Fruit fly (Drosophila melanogaster) whole organism, embryonic: ENCODE results near the gene CG32832.

Experiments
- Blimp-1 ChIP-seq: fragments of 200-800 bp; sonication (Bioruptor generic); optimal IDR thresholded peaks from 3 replicates; lab custom pipeline; 2018; ENCODE audit warnings: missing biosample characterization, missing genetic modification characterization, mild to moderate bottlenecking, moderate library complexity, missing genetic modification reagents
- CG11085 ChIP-seq: fragments of 200-800 bp; sonication (Bioruptor generic); IDR thresholded peaks from 2 replicates; pipeline ENCODE4 v1.3.6; 2022; ENCODE audit warnings: missing biosample characterization, missing genetic modification characterization
- CG12659 ChIP-seq: fragments of 200-800 bp; sonication (Bioruptor generic); optimal IDR thresholded peaks from 3 replicates; lab custom pipeline; 2017; ENCODE audit warnings: mild to moderate bottlenecking, missing biosample characterization, missing genetic modification reagents, missing genetic modification characterization
- CG14441 ChIP-seq: fragments of 200-800 bp; sonication (Bioruptor generic); IDR thresholded peaks from 2 replicates; pipeline ENCODE4 v1.3.6; 2022; ENCODE audit warnings: missing biosample characterization, missing genetic modification characterization
- CG1603 ChIP-seq: fragments of 200-800 bp; sonication (Bioruptor generic); optimal IDR thresholded peaks from 2 replicates; lab custom pipeline; 2019; ENCODE audit warnings: missing biosample characterization, mild to moderate bottlenecking, missing genetic modification characterization, moderate library complexity
- CG18599 ChIP-seq: fragments of 200-800 bp; sonication (Bioruptor generic); optimal IDR thresholded peaks from 3 replicates; lab custom pipeline; 2017; ENCODE audit warnings: missing biosample characterization, missing genetic modification characterization, mild to moderate bottlenecking, moderate library complexity, missing genetic modification reagents
- CG2116 ChIP-seq: fragments of 200-800 bp; sonication (Bioruptor generic); optimal IDR thresholded peaks from 3 replicates; lab custom pipeline; 2018; ENCODE audit warnings: missing biosample characterization, mild to moderate bottlenecking, missing genetic modification characterization
- CG30403 ChIP-seq: fragments of 200-800 bp; sonication (Bioruptor generic); optimal IDR thresholded peaks from 3 replicates; lab custom pipeline; 2016; ENCODE audit warnings: missing biosample characterization, missing genetic modification characterization
- CG32532 ChIP-seq: fragments of 200-800 bp; sonication (Bioruptor generic); IDR thresholded peaks from 2 replicates; pipeline ENCODE4 v1.3.6; 2022; ENCODE audit warnings: missing biosample characterization, missing genetic modification characterization
- CG33557 ChIP-seq: fragments of 200-800 bp; sonication (Bioruptor generic); optimal IDR thresholded peaks from 2 replicates; lab custom pipeline; 2019; ENCODE audit warnings: missing biosample characterization, mild to moderate bottlenecking, missing genetic modification characterization, moderate library complexity
- CG4617 ChIP-seq: fragments of 200-800 bp; sonication (Bioruptor generic); optimal IDR thresholded peaks from 3 replicates; lab custom pipeline; 2016; ENCODE audit warnings: missing biosample characterization, missing genetic modification characterization, borderline replicate concordance
- CG4820 ChIP-seq: fragments of 200-800 bp; sonication (Bioruptor generic); optimal IDR thresholded peaks from 3 replicates; lab custom pipeline; 2016; ENCODE audit warnings: missing biosample characterization, missing genetic modification characterization
- CG6654 ChIP-seq: fragments of 200-800 bp; sonication (Bioruptor generic); optimal IDR thresholded peaks from 2 replicates; lab custom pipeline; 2017; ENCODE audit warnings: missing biosample characterization, mild to moderate bottlenecking, missing genetic modification characterization
- CG7786 ChIP-seq: fragments of 200-800 bp; sonication (Bioruptor generic); optimal IDR thresholded peaks from 2 replicates; lab custom pipeline; 2016; ENCODE audit warnings: missing biosample characterization, missing genetic modification characterization
- CG9797 ChIP-seq: fragments of 200-800 bp; sonication (Bioruptor generic); optimal IDR thresholded peaks from 3 replicates; lab custom pipeline; 2018; ENCODE audit warnings: missing biosample characterization, mild to moderate bottlenecking, missing genetic modification characterization
- Chrac-16 ChIP-seq: fragments of 200-800 bp; sonication (Bioruptor generic); optimal IDR thresholded peaks from 3 replicates; lab custom pipeline; 2016; ENCODE audit warnings: missing biosample characterization, missing genetic modification characterization
- Dp ChIP-seq: fragments of 200-800 bp; sonication (Bioruptor generic); optimal IDR thresholded peaks from 2 replicates; lab custom pipeline; 2018; ENCODE audit warnings: missing biosample characterization, mild to moderate bottlenecking, missing genetic modification characterization, moderate library complexity
- E2f2 ChIP-seq: fragments of 200-800 bp; sonication (Bioruptor generic); IDR thresholded peaks from 2 replicates; pipeline ENCODE4 v1.3.6; 2022; ENCODE audit warnings: missing biosample characterization, missing genetic modification characterization
- Gsc ChIP-seq: fragments of 200-800 bp; sonication (Bioruptor generic); IDR thresholded peaks from 2 replicates; pipeline ENCODE4 v1.3.6; 2022; ENCODE audit warnings: missing biosample characterization, missing genetic modification characterization
- Lhr ChIP-seq: fragments of 200-800 bp; sonication (Bioruptor generic); optimal IDR thresholded peaks from 3 replicates; lab custom pipeline; 2017; ENCODE audit warnings: mild to moderate bottlenecking, missing biosample characterization, missing genetic modification reagents, missing genetic modification characterization
- MESR4 ChIP-seq: fragments of 200-800 bp; sonication (Bioruptor generic); optimal IDR thresholded peaks from 2 replicates; lab custom pipeline; 2018; ENCODE audit warnings: missing biosample characterization, mild to moderate bottlenecking, missing genetic modification characterization, moderate library complexity
- Med ChIP-seq: fragments of 200-800 bp; sonication (Bioruptor generic); peaks from one replicate; lab custom pipeline; 2016; ENCODE audit warnings: missing biosample characterization, missing genetic modification characterization, mild to moderate bottlenecking, inconsistent platforms, moderate library complexity
- Mrtf ChIP-seq: fragments of 200-800 bp; sonication (Bioruptor generic); IDR thresholded peaks from 3 replicates; pipeline ENCODE4 v1.3.6; 2022; ENCODE audit warnings: missing biosample characterization, missing genetic modification characterization
- Myb ChIP-seq: fragments of 200-800 bp; sonication (Bioruptor generic); optimal IDR thresholded peaks from 2 replicates; lab custom pipeline; 2016; ENCODE audit warnings: missing biosample characterization, missing genetic modification characterization
- Spps ChIP-seq: fragments of 200-800 bp; sonication (Bioruptor generic); optimal IDR thresholded peaks from 2 replicates; lab custom pipeline; 2018; ENCODE audit warnings: missing biosample characterization, mild to moderate bottlenecking, missing genetic modification characterization
- disco-r ChIP-seq: fragments of 200-800 bp; sonication (Bioruptor generic); optimal IDR thresholded peaks from 2 replicates; lab custom pipeline; 2016; ENCODE audit warnings: missing biosample characterization, missing genetic modification characterization
- dm ChIP-seq: fragments of 200-800 bp; sonication (Bioruptor generic); optimal IDR thresholded peaks from 3 replicates; lab custom pipeline; 2016; ENCODE audit warnings: missing biosample characterization, missing genetic modification characterization
- gfzf ChIP-seq: fragments of 200-800 bp; sonication (Bioruptor generic); optimal IDR thresholded peaks from 2 replicates; lab custom pipeline; 2016; ENCODE audit warnings: missing biosample characterization, mild to moderate bottlenecking, missing genetic modification characterization, moderate library complexity
- gsb-n ChIP-seq: fragments of 200-800 bp; sonication (Bioruptor generic); optimal IDR thresholded peaks from 3 replicates; lab custom pipeline; 2018; ENCODE audit warnings: missing biosample characterization, mild to moderate bottlenecking, missing genetic modification characterization
- mld ChIP-seq: fragments of 200-800 bp; sonication (Bioruptor generic); IDR thresholded peaks from 3 replicates; pipeline ENCODE4 v1.3.6; 2022; ENCODE audit warnings: missing biosample characterization, missing genetic modification characterization; ENCODE audit not compliant: partially characterized antibody
- nom ChIP-seq: fragments of 200-800 bp; sonication (Bioruptor generic); optimal IDR thresholded peaks from 2 replicates; lab custom pipeline; 2017; ENCODE audit warnings: missing biosample characterization, missing genetic modification characterization, mild to moderate bottlenecking, moderate library complexity, missing genetic modification reagents
- org-1 ChIP-seq: fragments of 200-800 bp; sonication (Bioruptor generic); optimal IDR thresholded peaks from 2 replicates; lab custom pipeline; 2017; ENCODE audit warnings: missing biosample characterization, missing genetic modification characterization
- pb ChIP-seq: fragments of 200-800 bp; sonication (Bioruptor generic); optimal IDR thresholded peaks from 3 replicates; lab custom pipeline; 2016; ENCODE audit warnings: missing biosample characterization, missing genetic modification characterization
- pho ChIP-seq: fragments of 200-800 bp; sonication (Bioruptor generic); optimal IDR thresholded peaks from 2 replicates; lab custom pipeline; 2016; ENCODE audit warnings: missing biosample characterization, missing genetic modification characterization
- pzg ChIP-seq: fragments of 200-800 bp; sonication (Bioruptor generic); optimal IDR thresholded peaks from 3 replicates; lab custom pipeline; 2018; ENCODE audit warnings: missing biosample characterization, mild to moderate bottlenecking, missing genetic modification characterization, moderate library complexity
- sens ChIP-seq: fragments of 200-800 bp; sonication (Bioruptor generic); peaks from one replicate; lab custom pipeline; 2016; ENCODE audit warnings: missing biosample characterization, missing genetic modification characterization
- stwl ChIP-seq: fragments of 200-800 bp; sonication (Bioruptor generic); optimal IDR thresholded peaks from 3 replicates; lab custom pipeline; 2018; ENCODE audit warnings: missing biosample characterization, mild to moderate bottlenecking, missing genetic modification characterization, moderate library complexity
- unpg ChIP-seq: fragments of 200-800 bp; sonication (Bioruptor generic); optimal IDR thresholded peaks from 3 replicates; lab custom pipeline; 2018; ENCODE audit warnings: missing biosample characterization, mild to moderate bottlenecking, missing genetic modification characterization, moderate library complexity

The CG32832 gene

DNA sequence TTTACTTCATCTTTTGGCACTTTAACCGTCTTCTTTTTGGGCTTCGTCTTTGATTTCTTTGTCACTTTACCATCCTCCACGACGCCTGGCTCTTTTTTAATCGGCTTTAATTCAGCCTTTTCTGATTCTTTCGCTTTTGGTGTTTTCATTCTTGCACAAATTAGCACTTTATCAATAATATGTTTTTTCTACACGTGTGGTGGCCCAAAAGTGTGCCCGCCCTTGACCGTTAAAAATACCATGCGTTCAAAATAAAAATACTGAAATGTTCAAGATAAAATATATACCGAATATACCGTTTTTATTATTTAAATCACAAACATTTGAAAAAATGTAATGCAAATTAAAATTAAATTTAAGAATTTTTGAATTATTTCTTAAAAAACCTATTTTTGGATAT is 22.9 kb upstream of the CG32832 start, which contains the start of gene CG12288:
CG12288 (minus strand) TSS at position 216 of the 400 bp plus-strand sequence.
- TF ChIP-seq CG4617 (GFP tag; lab: Kevin White, UChicago) (peak; percentile 35), stwl (tag; lab: Kevin White, UChicago) (peak; percentile 74), CG9797 (GFP tag; lab: Kevin White, UChicago) (peak; percentile 55), Dp (GFP tag; lab: Kevin White, UChicago) (peak; percentile 47), MESR4 (GFP tag; lab: Kevin White, UChicago) (peak; percentile 46), sens (GFP tag; lab: Kevin White, UChicago) (no peak), CG33557 (GFP tag; lab: Kevin White, UChicago) (no peak), pzg (GFP tag; lab: Kevin White, UChicago) (peak; percentile 31), gsb-n (no peak), org-1 (GFP tag; lab: Kevin White, UChicago) (no peak), CG12659 (GFP tag; lab: Kevin White, UChicago) (no peak), dm (GFP tag; lab: Kevin White, UChicago) (peak; percentile 65), Spps (tag; lab: Kevin White, UChicago) (no peak), CG2116 (GFP tag; lab: Kevin White, UChicago) (no peak), Blimp-1 (no peak), CG18599 (GFP tag; lab: Kevin White, UChicago) (no peak), E2f2 (GFP tag; lab: Robert Waterston, UW) (peak; percentile 45; the same call in 1 of the 2 replicates), CG11085 (GFP tag; lab: Robert Waterston, UW) (no peak), Myb (GFP tag; lab: Kevin White, UChicago) (peak; percentile 62), gfzf (GFP tag; lab: Kevin White, UChicago) (peak; percentile 65)

dm6 chr2L:16900373-16900772 is 21.3 kb upstream of the CG32832 start, which contains the start of gene CG31805:
CG31805 (minus strand) TSS chr2L:16900473.
- TF ChIP-seq CG1603 (tag; lab: Kevin White, UChicago): no peak
- TF ChIP-seq Chrac-16 (GFP tag; lab: Kevin White, UChicago): no peak
- TF ChIP-seq Med (GFP tag; lab: Kevin White, UChicago): no peak
- no peak for TF ChIP-seq Mrtf (GFP tag; lab: Robert Waterston, UW)
- no peak for TF ChIP-seq CG4820 (GFP tag; lab: Kevin White, UChicago)
- no peak for TF ChIP-seq CG30403 (GFP tag; lab: Kevin White, UChicago)
- TF ChIP-seq CG32532: no peak
- TF ChIP-seq dm (GFP tag; lab: Kevin White, UChicago): no peak
- no peak for TF ChIP-seq CG6654 (GFP tag; lab: Kevin White, UChicago)
- TF ChIP-seq Lhr (GFP tag; lab: Kevin White, UChicago): no peak
- no peak for TF ChIP-seq pb (GFP tag; lab: Kevin White, UChicago)
- no peak for TF ChIP-seq nom
- TF ChIP-seq pho (GFP tag; lab: Kevin White, UChicago): no peak
- TF ChIP-seq mld: no peak
- TF ChIP-seq unpg (GFP tag; lab: Kevin White, UChicago): no peak
- TF ChIP-seq CG14441 (GFP tag; lab: Robert Waterston, UW): no peak
- TF ChIP-seq disco-r (GFP tag; lab: Kevin White, UChicago): no peak
- no peak for TF ChIP-seq CG2116 (GFP tag; lab: Kevin White, UChicago)
- TF ChIP-seq CG7786 (GFP tag; lab: Kevin White, UChicago): no peak
- TF ChIP-seq Gsc (GFP tag; lab: Robert Waterston, UW): no peak
